Worm (Caenorhabditis elegans): ENCODE measurements around the gene K04C2.2.

DNA sequence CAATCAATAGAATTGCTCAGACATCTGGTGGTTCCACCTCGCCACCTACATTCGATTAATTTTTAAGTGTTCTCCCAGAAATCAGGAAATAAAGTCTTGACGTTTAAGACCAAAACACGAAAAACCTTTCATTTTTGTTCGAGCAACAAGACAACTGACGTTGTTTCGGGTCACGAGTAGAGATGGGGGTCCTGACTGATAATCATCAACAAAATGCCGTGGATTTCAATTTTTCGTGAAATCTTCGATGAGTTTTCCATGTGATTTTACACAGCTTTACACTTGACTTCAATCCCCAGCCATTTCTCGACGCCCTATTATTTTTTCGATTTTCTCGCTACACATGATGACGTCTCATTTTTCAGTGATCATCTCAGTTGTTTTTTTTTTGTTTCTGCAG, 18.5 kb upstream of the K04C2.2 start:
- TF ChIP-seq odd-2 (tag; optimal IDR thresholded peaks at IDR 0.05) (no peak), dmd-4 (tag; optimal IDR thresholded peaks at IDR 0.05; ENCODE audit: borderline replicate concordance) (no peak), pat-9 (tag; optimal IDR thresholded peaks at IDR 0.05) (no peak), ceh-9 (tag; optimal IDR thresholded peaks at IDR 0.05) (no peak), ceh-2 (tag; optimal IDR thresholded peaks at IDR 0.05) (no peak), Y22D7AL.16 (tag; optimal IDR thresholded peaks at IDR 0.05) (no peak), pha-2 (tag; optimal IDR thresholded peaks at IDR 0.05) (no peak), dve-1 (tag; optimal IDR thresholded peaks at IDR 0.05) (no peak), ceh-45 (GFP tag; IDR thresholded peaks at IDR 0.05) (no peak), pha-4 (tag; optimal IDR thresholded peaks at IDR 0.05) (no peak), F13H6.1 (tag; optimal IDR thresholded peaks at IDR 0.05) (no peak), nfya-1 (tag; optimal IDR thresholded peaks at IDR 0.05) (no peak), tbx-2 (tag; optimal IDR thresholded peaks at IDR 0.05) (no peak), rnt-1 (tag; optimal IDR thresholded peaks at IDR 0.05) (no peak)

Data from whole organism, late embryonic.